Fruit fly (Drosophila melanogaster) whole organism, embryonic: ENCODE measurements around the gene CG34135.
A peak's percentile ranks its signal among the peaks of the same experiment; 100 is the strongest.

Source experiments
- CG11723 ChIP-seq: fragments of 200-800 bp; sonication (Bioruptor generic); optimal IDR thresholded peaks from 2 replicates; lab custom pipeline; 2017; ENCODE audit warnings: missing biosample characterization, mild to moderate bottlenecking, missing genetic modification characterization
- CG12071 ChIP-seq: fragments of 200-800 bp; sonication (Bioruptor generic); optimal IDR thresholded peaks from 3 replicates; lab custom pipeline; 2018; ENCODE audit warnings: missing biosample characterization, mild to moderate bottlenecking, missing genetic modification characterization
- CG12219 ChIP-seq: fragments of 200-800 bp; sonication (Bioruptor generic); optimal IDR thresholded peaks from 3 replicates; lab custom pipeline; 2018; ENCODE audit warnings: missing biosample characterization, mild to moderate bottlenecking, missing genetic modification characterization
- CG12391 ChIP-seq: fragments of 200-800 bp; sonication (Bioruptor generic); optimal IDR thresholded peaks from 3 replicates; lab custom pipeline; 2018; ENCODE audit warnings: missing biosample characterization, mild to moderate bottlenecking, missing genetic modification characterization, moderate library complexity
- CG14014 ChIP-seq: fragments of 200-800 bp; sonication (Bioruptor generic); IDR thresholded peaks from 2 replicates; pipeline ENCODE4 v1.3.6; 2022; ENCODE audit warnings: missing biosample characterization, missing genetic modification characterization
- CG17186 ChIP-seq: fragments of 200-800 bp; sonication (Bioruptor generic); optimal IDR thresholded peaks from 3 replicates; lab custom pipeline; 2017; ENCODE audit warnings: missing biosample characterization, missing genetic modification reagents, missing genetic modification characterization
- CG17802 ChIP-seq: fragments of 200-800 bp; sonication (Bioruptor generic); optimal IDR thresholded peaks from 2 replicates; lab custom pipeline; 2018; ENCODE audit warnings: missing biosample characterization, mild to moderate bottlenecking, missing genetic modification characterization, moderate library complexity
- CG2129 ChIP-seq: fragments of 200-800 bp; sonication (Bioruptor generic); IDR thresholded peaks from 2 replicates; pipeline ENCODE4 v1.3.6; 2022; ENCODE audit warnings: missing biosample characterization, missing genetic modification characterization; ENCODE audit not compliant: partially characterized antibody
- CG2678 ChIP-seq: fragments of 200-800 bp; sonication (Bioruptor generic); optimal IDR thresholded peaks from 3 replicates; lab custom pipeline; 2019; ENCODE audit warnings: missing biosample characterization, mild to moderate bottlenecking, missing genetic modification characterization, moderate library complexity
- CG31365 ChIP-seq: fragments of 200-800 bp; sonication (Bioruptor generic); optimal IDR thresholded peaks from 2 replicates; lab custom pipeline; 2018; ENCODE audit warnings: missing biosample characterization, mild to moderate bottlenecking, missing genetic modification characterization
- CG4617 ChIP-seq: fragments of 200-800 bp; sonication (Bioruptor generic); optimal IDR thresholded peaks from 3 replicates; lab custom pipeline; 2016; ENCODE audit warnings: missing biosample characterization, missing genetic modification characterization, borderline replicate concordance
- CG7372 ChIP-seq: fragments of 200-800 bp; sonication (Bioruptor generic); IDR thresholded peaks from 2 replicates; pipeline ENCODE4 v1.3.6; 2022; ENCODE audit warnings: missing biosample characterization, missing genetic modification characterization
- CG7987 ChIP-seq: fragments of 200-800 bp; sonication (Bioruptor generic); optimal IDR thresholded peaks from 2 replicates; lab custom pipeline; 2018; ENCODE audit warnings: missing biosample characterization, mild to moderate bottlenecking, missing genetic modification characterization, moderate library complexity
- CG8765 ChIP-seq: fragments of 200-800 bp; sonication (Bioruptor generic); IDR thresholded peaks from 2 replicates; pipeline ENCODE4 v1.3.6; 2022; ENCODE audit warnings: missing biosample characterization, missing genetic modification characterization
- CG8924 ChIP-seq: fragments of 200-800 bp; optimal IDR thresholded peaks from 3 replicates; lab custom pipeline; 2019; ENCODE audit warnings: missing biosample characterization, mild to moderate bottlenecking, missing genetic modification characterization, moderate library complexity
- Dp ChIP-seq: fragments of 200-800 bp; sonication (Bioruptor generic); optimal IDR thresholded peaks from 2 replicates; lab custom pipeline; 2018; ENCODE audit warnings: missing biosample characterization, mild to moderate bottlenecking, missing genetic modification characterization, moderate library complexity
- Dref ChIP-seq: fragments of 200-800 bp; sonication (Bioruptor generic); IDR thresholded peaks from 2 replicates; pipeline ENCODE4 v1.3.6; 2022; ENCODE audit warnings: missing biosample characterization, missing genetic modification characterization
- Ets97D ChIP-seq: fragments of 200-800 bp; sonication (Bioruptor generic); optimal IDR thresholded peaks from 3 replicates; lab custom pipeline; 2016; ENCODE audit warnings: missing biosample characterization, missing genetic modification characterization
- H15 ChIP-seq: fragments of 200-800 bp; sonication (Bioruptor generic); IDR thresholded peaks from 3 replicates; pipeline ENCODE4 v1.3.6; 2022; ENCODE audit warnings: missing biosample characterization, missing genetic modification characterization
- HmgZ ChIP-seq: fragments of 200-800 bp; sonication (Bioruptor generic); optimal IDR thresholded peaks from 2 replicates; lab custom pipeline; 2018; ENCODE audit warnings: missing biosample characterization, mild to moderate bottlenecking, missing genetic modification characterization
- Hr39 ChIP-seq: fragments of >200 bp; optimal IDR thresholded peaks from 2 replicates; lab custom pipeline; 2017
- Lhr ChIP-seq: fragments of 200-800 bp; sonication (Bioruptor generic); optimal IDR thresholded peaks from 3 replicates; lab custom pipeline; 2017; ENCODE audit warnings: mild to moderate bottlenecking, missing biosample characterization, missing genetic modification reagents, missing genetic modification characterization
- MESR4 ChIP-seq: fragments of 200-800 bp; sonication (Bioruptor generic); optimal IDR thresholded peaks from 2 replicates; lab custom pipeline; 2018; ENCODE audit warnings: missing biosample characterization, mild to moderate bottlenecking, missing genetic modification characterization, moderate library complexity
- NK7.1 ChIP-seq: fragments of 200-800 bp; sonication (Bioruptor generic); optimal IDR thresholded peaks from 3 replicates; lab custom pipeline; 2016; ENCODE audit warnings: missing biosample characterization, missing genetic modification characterization
- Rfx ChIP-seq: fragments of 200-800 bp; sonication (Bioruptor generic); IDR thresholded peaks from 2 replicates; pipeline ENCODE4 v1.3.6; 2022; ENCODE audit warnings: missing biosample characterization, missing genetic modification characterization
- Xrp1 ChIP-seq: fragments of 200-800 bp; sonication (Bioruptor generic); IDR thresholded peaks from 2 replicates; pipeline ENCODE4 v1.3.6; 2022; ENCODE audit warnings: missing biosample characterization, missing genetic modification characterization
- al ChIP-seq: fragments of 200-800 bp; sonication (Bioruptor generic); IDR thresholded peaks from 2 replicates; pipeline ENCODE4 v1.3.6; 2022; ENCODE audit warnings: missing biosample characterization, missing genetic modification characterization
- bigmax ChIP-seq: fragments of 200-800 bp; sonication (Bioruptor generic); optimal IDR thresholded peaks from 2 replicates; lab custom pipeline; 2018; ENCODE audit warnings: missing biosample characterization, mild to moderate bottlenecking, missing genetic modification characterization
- cad ChIP-seq: fragments of >200 bp; optimal IDR thresholded peaks from 2 replicates; lab custom pipeline; 2017; ENCODE audit warnings: missing biosample characterization, missing genetic modification characterization
- cato ChIP-seq: fragments of 200-800 bp; sonication (Bioruptor generic); optimal IDR thresholded peaks from 2 replicates; lab custom pipeline; 2016; ENCODE audit warnings: missing biosample characterization, missing genetic modification characterization, borderline replicate concordance
- cg ChIP-seq: fragments of 200-800 bp; sonication (Bioruptor generic); optimal IDR thresholded peaks from 3 replicates; lab custom pipeline; 2019; ENCODE audit warnings: missing biosample characterization, mild to moderate bottlenecking, missing genetic modification characterization, moderate library complexity
- chm ChIP-seq: fragments of 200-800 bp; sonication (Bioruptor generic); IDR thresholded peaks from 2 replicates; pipeline ENCODE4 v1.3.6; 2022; ENCODE audit warnings: missing biosample characterization, missing genetic modification characterization
- crc ChIP-seq: fragments of 200-800 bp; sonication (Bioruptor generic); optimal IDR thresholded peaks from 2 replicates; lab custom pipeline; 2016; ENCODE audit warnings: missing biosample characterization, missing genetic modification characterization
- cwo ChIP-seq: fragments of 200-800 bp; sonication (Bioruptor generic); optimal IDR thresholded peaks from 3 replicates; lab custom pipeline; 2017; ENCODE audit warnings: missing biosample characterization, missing genetic modification characterization, mild to moderate bottlenecking, moderate library complexity, missing genetic modification reagents
- dati ChIP-seq: fragments of 200-800 bp; sonication (Bioruptor generic); IDR thresholded peaks from 2 replicates; pipeline ENCODE4 v1.3.6; 2022; ENCODE audit warnings: missing biosample characterization, missing genetic modification characterization
- fd3F ChIP-seq: fragments of 200-800 bp; sonication (Bioruptor generic); optimal IDR thresholded peaks from 2 replicates; lab custom pipeline; 2018; ENCODE audit warnings: missing biosample characterization, mild to moderate bottlenecking, missing genetic modification characterization, moderate library complexity
- gce ChIP-seq: fragments of 200-800 bp; sonication (Bioruptor generic); IDR thresholded peaks from 3 replicates; pipeline ENCODE4 v1.3.6; 2022; ENCODE audit warnings: missing biosample characterization, missing genetic modification characterization
- gcm2 ChIP-seq: fragments of 200-800 bp; sonication (Bioruptor generic); optimal IDR thresholded peaks from 2 replicates; lab custom pipeline; 2016; ENCODE audit warnings: missing biosample characterization, missing genetic modification characterization
- inv ChIP-seq: fragments of 200-800 bp; sonication (Bioruptor generic); IDR thresholded peaks from 2 replicates; pipeline ENCODE4 v1.3.6; 2022; ENCODE audit warnings: missing biosample characterization, missing genetic modification characterization; ENCODE audit not compliant: partially characterized antibody
- jing ChIP-seq: fragments of 200-800 bp; sonication (Bioruptor generic); optimal IDR thresholded peaks from 2 replicates; lab custom pipeline; 2018; ENCODE audit warnings: missing biosample characterization, mild to moderate bottlenecking, missing genetic modification characterization
- maf-S ChIP-seq: fragments of 200-800 bp; sonication (Bioruptor generic); optimal IDR thresholded peaks from 2 replicates; lab custom pipeline; 2016; ENCODE audit warnings: missing biosample characterization, missing genetic modification characterization
- pb ChIP-seq: fragments of 200-800 bp; sonication (Bioruptor generic); optimal IDR thresholded peaks from 3 replicates; lab custom pipeline; 2016; ENCODE audit warnings: missing biosample characterization, missing genetic modification characterization
- phol ChIP-seq: fragments of 200-800 bp; sonication (Bioruptor generic); optimal IDR thresholded peaks from 3 replicates; lab custom pipeline; 2018; ENCODE audit warnings: missing biosample characterization, mild to moderate bottlenecking, missing genetic modification characterization, moderate library complexity
- psq ChIP-seq: fragments of 200-800 bp; sonication (Bioruptor generic); optimal IDR thresholded peaks from 2 replicates; lab custom pipeline; 2017; ENCODE audit warnings: missing biosample characterization, missing genetic modification characterization
- pzg ChIP-seq: fragments of 200-800 bp; sonication (Bioruptor generic); optimal IDR thresholded peaks from 3 replicates; lab custom pipeline; 2018; ENCODE audit warnings: missing biosample characterization, mild to moderate bottlenecking, missing genetic modification characterization, moderate library complexity
- sqz ChIP-seq: fragments of 200-800 bp; sonication (Bioruptor generic); optimal IDR thresholded peaks from 3 replicates; lab custom pipeline; 2018; ENCODE audit warnings: missing biosample characterization, mild to moderate bottlenecking, missing genetic modification characterization
- sug ChIP-seq: fragments of 200-800 bp; optimal IDR thresholded peaks from 2 replicates; lab custom pipeline; 2019; ENCODE audit warnings: missing biosample characterization, mild to moderate bottlenecking, missing genetic modification characterization, moderate library complexity
- tio ChIP-seq: fragments of 200-800 bp; sonication (Bioruptor generic); optimal IDR thresholded peaks from 2 replicates; lab custom pipeline; 2017; ENCODE audit warnings: missing biosample characterization, missing genetic modification characterization, inconsistent platforms
- tup ChIP-seq: fragments of 200-800 bp; sonication (Bioruptor generic); optimal IDR thresholded peaks from 2 replicates; lab custom pipeline; 2016; ENCODE audit warnings: missing biosample characterization, mild to moderate bottlenecking, missing genetic modification characterization, moderate library complexity
- zf30C ChIP-seq: fragments of 200-800 bp; sonication (Bioruptor generic); optimal IDR thresholded peaks from 3 replicates; lab custom pipeline; 2018; ENCODE audit warnings: missing biosample characterization, mild to moderate bottlenecking, missing genetic modification characterization
- zfh2 ChIP-seq: fragments of 200-800 bp; sonication (Bioruptor generic); optimal IDR thresholded peaks from 2 replicates; lab custom pipeline; 2016; ENCODE audit warnings: missing biosample characterization, missing genetic modification characterization

The CG34135 gene

DNA sequence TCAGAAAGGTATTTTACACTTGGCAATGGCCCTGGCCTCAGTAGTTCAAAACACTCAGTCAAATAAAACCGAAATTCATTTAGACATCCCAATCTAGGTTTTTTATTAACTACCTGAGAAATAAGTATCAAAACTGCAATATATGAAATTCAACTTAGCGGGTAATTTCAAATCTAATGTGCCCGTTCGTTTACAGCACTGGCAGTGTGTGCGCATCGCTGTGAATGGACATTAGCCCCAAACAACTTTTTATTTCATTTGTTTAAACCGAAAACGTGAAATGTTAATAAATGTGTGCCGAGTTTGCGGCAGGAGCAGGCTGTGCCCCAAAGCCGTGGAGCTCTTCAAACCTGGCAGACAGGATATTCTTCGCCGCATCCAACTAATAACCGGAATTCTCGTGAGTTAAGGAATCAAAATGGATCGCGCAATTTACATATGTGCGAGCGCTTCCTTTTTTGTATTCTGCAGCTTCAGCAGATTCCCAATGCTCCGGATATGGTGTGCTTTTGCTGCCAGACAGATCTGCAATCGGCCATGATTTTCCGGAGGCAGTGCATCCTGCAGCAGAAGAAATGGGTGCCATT is 44.9 kb downstream of the CG34135 start, which contains the start of gene nom (continued):
- TF ChIP-seq Rfx (peak; percentile 31; the same call in 1 of the 2 replicates), jing (no peak), inv (GFP tag; lab: Robert Waterston, UW) (no peak), dati (no peak), chm (no peak), maf-S (GFP tag; lab: Kevin White, UChicago) (no peak), gce (no peak), CG8924 (tag; lab: Kevin White, UChicago) (no peak), CG7372 (GFP tag; lab: Robert Waterston, UW) (no peak), psq (GFP tag; lab: Kevin White, UChicago) (no peak), CG2678 (no peak), Lhr (no peak), HmgZ (tag; lab: Kevin White, UChicago) (peak; percentile 11), pzg (GFP tag; lab: Kevin White, UChicago) (peak; percentile 48), CG2129 (GFP tag; lab: Robert Waterston, UW) (no peak), Xrp1 (GFP tag; lab: Robert Waterston, UW) (no peak), pb (no peak), H15 (GFP tag; lab: Robert Waterston, UW) (no peak), CG17802 (tag; lab: Kevin White, UChicago) (no peak), CG17186 (GFP tag; lab: Kevin White, UChicago) (no peak), phol (tag; lab: Kevin White, UChicago) (peak; percentile 35), MESR4 (GFP tag; lab: Kevin White, UChicago) (peak; percentile 41), sqz (GFP tag; lab: Kevin White, UChicago) (no peak), CG31365 (no peak), sug (tag; lab: Kevin White, UChicago) (no peak), cad (GFP tag; lab: Kevin White, UChicago) (no peak), tio (GFP tag; lab: Kevin White, UChicago) (no peak), CG7987 (no peak), bigmax (GFP tag; lab: Kevin White, UChicago) (no peak), CG12391 (tag; lab: Kevin White, UChicago) (no peak), zfh2 (GFP tag; lab: Kevin White, UChicago) (no peak), al (GFP tag; lab: Robert Waterston, UW) (no peak), CG12071 (no peak), gcm2 (GFP tag; lab: Kevin White, UChicago) (no peak), cwo (GFP tag; lab: Kevin White, UChicago) (no peak), Hr39 (no peak), Dp (peak; percentile 84), Ets97D (GFP tag; lab: Kevin White, UChicago) (no peak), Dref (GFP tag; lab: Robert Waterston, UW) (no peak), tup (GFP tag; lab: Kevin White, UChicago) (no peak), CG4617 (peak; percentile 40), NK7.1 (GFP tag; lab: Kevin White, UChicago) (no peak), CG8765 (GFP tag; lab: Robert Waterston, UW) (no peak), CG14014 (GFP tag; lab: Robert Waterston, UW) (no peak), fd3F (GFP tag; lab: Kevin White, UChicago) (no peak), cg (GFP tag; lab: Kevin White, UChicago) (no peak), CG12219 (no peak), crc (no peak), zf30C (no peak), cato (GFP tag; lab: Kevin White, UChicago) (no peak), CG11723 (no peak)
